Fruit fly (Drosophila melanogaster): ENCODE measurements around the gene sdk.

The sdk gene

DNA sequence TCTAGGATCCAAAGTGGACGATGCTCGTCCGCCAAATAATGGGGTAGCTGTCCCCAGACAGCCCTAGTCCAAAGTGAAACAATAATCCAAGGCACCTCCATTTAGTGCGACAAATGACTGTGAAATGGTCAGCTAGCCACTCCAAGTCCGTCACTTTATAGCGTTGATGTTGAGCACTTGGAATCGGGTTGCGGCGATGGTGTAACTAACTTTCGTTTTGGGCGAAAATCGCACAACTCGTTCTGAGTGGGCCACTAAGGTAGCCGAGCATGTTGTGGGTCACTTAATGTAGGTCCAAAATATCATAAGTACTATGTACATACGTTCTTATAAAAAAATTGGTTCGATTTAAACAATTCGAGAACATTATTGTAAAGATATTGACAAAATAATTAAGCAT, 66.9 kb downstream of the sdk start, which contains the start of gene CG13361:
TSS of gene CG13361 (minus strand) at position 101 of the 400 bp plus-strand sequence.
- TF ChIP-seq CG14711 (tag; optimal IDR thresholded peaks at IDR 0.05) (no peak), Clk (GFP tag; optimal IDR thresholded peaks at IDR 0.05) (no peak), kay (GFP tag; ENCODE audit: borderline replicate concordance) (no peak), CG12768 (GFP tag; optimal IDR thresholded peaks at IDR 0.05) (no peak), CG7045 (GFP tag; optimal IDR thresholded peaks at IDR 0.05) (no peak), Hr96 (GFP tag; optimal IDR thresholded peaks at IDR 0.05) (no peak), cic (GFP tag; optimal IDR thresholded peaks at IDR 0.05) (no peak)

dm6 chrX:755642-756332, 69.2 kb downstream of the sdk start:
- TF ChIP-seq Crg-1 (GFP tag; optimal IDR thresholded peaks at IDR 0.05): peak; percentile 46
- peak; percentile 53 for TF ChIP-seq toe (GFP tag; optimal IDR thresholded peaks at IDR 0.05)
- peak; percentile 72 for TF ChIP-seq CG7045 (GFP tag; optimal IDR thresholded peaks at IDR 0.05)
- TF ChIP-seq Mnt (GFP tag; optimal IDR thresholded peaks at IDR 0.05): peak; percentile 82
- TF ChIP-seq CG33017 (tag; optimal IDR thresholded peaks at IDR 0.05): peak; percentile 85
- peak; percentile 82 for TF ChIP-seq Hr96 (GFP tag; optimal IDR thresholded peaks at IDR 0.05)
- peak; percentile 51 for TF ChIP-seq tj (GFP tag; optimal IDR thresholded peaks at IDR 0.05)
- peak; percentile 88 for TF ChIP-seq CG7101 (tag; optimal IDR thresholded peaks at IDR 0.05)
- peak; percentile 68 for TF ChIP-seq CG11617 (GFP tag; optimal IDR thresholded peaks at IDR 0.05)
- TF ChIP-seq pad (GFP tag; optimal IDR thresholded peaks at IDR 0.05): peak; percentile 79
- no peak for TF ChIP-seq cnc (optimal IDR thresholded peaks at IDR 0.05)
- TF ChIP-seq ovo (GFP tag; optimal IDR thresholded peaks at IDR 0.05): peak; percentile 51
- peak; percentile 34 for TF ChIP-seq Clk (GFP tag; optimal IDR thresholded peaks at IDR 0.05)
- TF ChIP-seq CG12768 (GFP tag; optimal IDR thresholded peaks at IDR 0.05): peak; percentile 74
- TF ChIP-seq CG1620 (GFP tag; optimal IDR thresholded peaks at IDR 0.05): peak; percentile 46
- TF ChIP-seq cic (GFP tag; optimal IDR thresholded peaks at IDR 0.05): peak; percentile 66
- peak; percentile 76 for TF ChIP-seq CG5204 (GFP tag; optimal IDR thresholded peaks at IDR 0.05)
- peak; percentile 83 for TF ChIP-seq CG14711 (tag; optimal IDR thresholded peaks at IDR 0.05)
- peak; percentile 47 for TF ChIP-seq bab1 (GFP tag; optimal IDR thresholded peaks at IDR 0.05)
- TF ChIP-seq kay (GFP tag; ENCODE audit: borderline replicate concordance): no peak

DNA sequence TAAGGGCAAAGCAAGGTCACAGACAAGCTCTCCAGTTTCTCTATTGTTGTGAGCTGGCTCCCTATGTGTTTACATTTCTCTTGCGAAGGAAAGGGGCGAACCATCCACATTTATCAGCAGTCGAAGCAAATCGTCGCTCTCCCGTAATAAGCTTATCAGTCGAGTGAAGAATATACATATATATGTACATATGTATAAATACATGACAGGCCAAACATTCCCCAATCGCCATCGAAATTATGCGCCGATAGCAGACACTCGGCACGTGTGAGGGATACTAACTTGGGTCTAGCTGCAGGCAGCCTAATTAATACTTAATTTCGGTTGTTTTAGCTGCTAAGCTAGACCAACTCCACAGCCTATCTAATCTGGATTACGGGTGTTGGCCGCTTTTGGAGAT, 70.2 kb downstream of the sdk start:
- TF ChIP-seq CG7045 (GFP tag; optimal IDR thresholded peaks at IDR 0.05) (no peak), kay (GFP tag; ENCODE audit: borderline replicate concordance) (no peak), CG33017 (tag; optimal IDR thresholded peaks at IDR 0.05) (no peak), CG14711 (tag; optimal IDR thresholded peaks at IDR 0.05) (no peak), tj (GFP tag; optimal IDR thresholded peaks at IDR 0.05) (no peak), Clk (GFP tag; optimal IDR thresholded peaks at IDR 0.05) (no peak), bab1 (GFP tag; optimal IDR thresholded peaks at IDR 0.05) (no peak), CG1620 (GFP tag; optimal IDR thresholded peaks at IDR 0.05) (no peak), ovo (GFP tag; optimal IDR thresholded peaks at IDR 0.05) (no peak), CG12768 (GFP tag; optimal IDR thresholded peaks at IDR 0.05) (no peak), CG11617 (GFP tag; optimal IDR thresholded peaks at IDR 0.05) (no peak), cnc (optimal IDR thresholded peaks at IDR 0.05) (no peak), toe (GFP tag; optimal IDR thresholded peaks at IDR 0.05) (no peak), Mnt (GFP tag; optimal IDR thresholded peaks at IDR 0.05) (no peak), cic (GFP tag; optimal IDR thresholded peaks at IDR 0.05) (no peak), CG5204 (GFP tag; optimal IDR thresholded peaks at IDR 0.05) (no peak), Crg-1 (GFP tag; optimal IDR thresholded peaks at IDR 0.05) (no peak), CG7101 (tag; optimal IDR thresholded peaks at IDR 0.05) (no peak), Hr96 (GFP tag; optimal IDR thresholded peaks at IDR 0.05) (no peak)

DNA sequence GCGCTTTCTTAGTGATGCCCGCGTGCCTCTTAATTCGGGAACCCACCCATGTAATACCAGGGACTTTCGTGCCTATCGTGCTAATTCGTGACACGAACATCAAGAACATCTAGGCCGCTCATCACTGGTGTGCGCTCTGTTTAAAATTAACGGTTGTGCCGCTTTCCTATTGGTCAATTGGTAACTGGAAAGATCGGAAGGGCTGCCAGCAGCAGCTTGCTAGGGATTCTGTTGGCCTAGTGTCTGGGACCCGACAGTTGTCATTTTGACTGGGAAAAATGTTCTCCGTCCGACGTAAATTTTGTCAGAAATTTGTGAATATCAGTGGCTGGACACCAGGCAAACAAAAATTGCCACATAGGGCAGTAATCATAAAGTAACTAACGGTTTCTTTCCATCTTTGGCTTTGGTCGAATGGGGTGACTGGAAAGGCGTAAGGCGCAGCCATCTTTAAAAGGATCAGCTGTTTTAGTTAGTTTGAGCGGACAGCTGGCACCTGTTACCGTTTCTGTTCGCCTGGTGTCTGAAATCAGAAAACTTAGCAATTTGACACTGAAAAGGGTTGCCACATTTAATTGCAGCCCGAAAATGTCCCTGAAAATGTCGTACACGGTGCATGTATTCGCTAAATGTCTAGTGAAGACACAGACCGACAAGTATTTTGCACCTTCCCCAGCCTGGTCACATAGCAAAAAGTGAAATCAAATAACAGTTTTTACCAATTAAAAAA, 72.4 kb downstream of the sdk start, which contains the start of gene CG5273:
TSS of gene CG5273 (plus strand) at position 703 of the 730 bp plus-strand sequence.
- TF ChIP-seq CG11617 (GFP tag; optimal IDR thresholded peaks at IDR 0.05) (peak; percentile 12), Clk (GFP tag; optimal IDR thresholded peaks at IDR 0.05) (no peak), Crg-1 (GFP tag; optimal IDR thresholded peaks at IDR 0.05) (peak; percentile 15), toe (GFP tag; optimal IDR thresholded peaks at IDR 0.05) (no peak), bab1 (GFP tag; optimal IDR thresholded peaks at IDR 0.05) (peak; percentile 82), CG14711 (tag; optimal IDR thresholded peaks at IDR 0.05) (peak; percentile 94), Hr96 (GFP tag; optimal IDR thresholded peaks at IDR 0.05) (peak; percentile 55), CG1620 (GFP tag; optimal IDR thresholded peaks at IDR 0.05) (peak; percentile 14), CG12768 (GFP tag; optimal IDR thresholded peaks at IDR 0.05) (peak; percentile 26), CG7045 (GFP tag; optimal IDR thresholded peaks at IDR 0.05) (no peak), CG7101 (tag; optimal IDR thresholded peaks at IDR 0.05) (peak; percentile 39), tj (GFP tag; optimal IDR thresholded peaks at IDR 0.05) (peak; percentile 35), Mnt (GFP tag; optimal IDR thresholded peaks at IDR 0.05) (peak; percentile 43), ovo (GFP tag; optimal IDR thresholded peaks at IDR 0.05) (peak; percentile 99), CG33017 (tag; optimal IDR thresholded peaks at IDR 0.05) (no peak), pad (GFP tag; optimal IDR thresholded peaks at IDR 0.05) (peak; percentile 99)

DNA sequence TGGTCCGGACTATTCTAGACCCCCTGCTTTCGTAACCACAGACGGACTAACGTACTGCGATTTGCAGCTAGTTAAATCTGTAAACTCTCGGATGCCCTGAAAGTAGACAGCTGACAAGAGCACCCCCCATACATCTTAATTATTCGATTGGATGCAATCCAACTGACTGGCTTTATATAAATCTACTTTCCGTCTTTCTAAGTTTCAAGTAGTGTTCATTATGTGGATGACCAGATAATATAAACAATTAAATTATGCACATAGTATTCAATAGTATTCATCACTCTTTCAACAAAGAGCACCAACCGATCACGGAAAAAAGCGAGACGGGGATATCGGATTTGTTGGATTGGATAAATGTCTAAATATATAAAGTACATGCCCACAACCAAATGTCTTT, 75.4 kb downstream of the sdk start:
- TF ChIP-seq Clk (GFP tag; optimal IDR thresholded peaks at IDR 0.05): no peak
- TF ChIP-seq Mnt (GFP tag; optimal IDR thresholded peaks at IDR 0.05): no peak
- peak; percentile 8 for TF ChIP-seq CG12768 (GFP tag; optimal IDR thresholded peaks at IDR 0.05)
- TF ChIP-seq cnc (optimal IDR thresholded peaks at IDR 0.05): no peak
- TF ChIP-seq Hr96 (GFP tag; optimal IDR thresholded peaks at IDR 0.05): no peak
- TF ChIP-seq CG7101 (tag; optimal IDR thresholded peaks at IDR 0.05): no peak
- TF ChIP-seq Crg-1 (GFP tag; optimal IDR thresholded peaks at IDR 0.05): no peak
- TF ChIP-seq toe (GFP tag; optimal IDR thresholded peaks at IDR 0.05): no peak
- no peak for TF ChIP-seq CG5204 (GFP tag; optimal IDR thresholded peaks at IDR 0.05)
- no peak for TF ChIP-seq cic (GFP tag; optimal IDR thresholded peaks at IDR 0.05)
- TF ChIP-seq CG33017 (tag; optimal IDR thresholded peaks at IDR 0.05): peak; percentile 8
- TF ChIP-seq ovo (GFP tag; optimal IDR thresholded peaks at IDR 0.05): no peak
- TF ChIP-seq CG14711 (tag; optimal IDR thresholded peaks at IDR 0.05): no peak
- no peak for TF ChIP-seq CG11617 (GFP tag; optimal IDR thresholded peaks at IDR 0.05)

Measured in whole organism, adult.